Fruit fly (Drosophila melanogaster): ENCODE results near the gene Dhfr.

Dhfr gene

DNA sequence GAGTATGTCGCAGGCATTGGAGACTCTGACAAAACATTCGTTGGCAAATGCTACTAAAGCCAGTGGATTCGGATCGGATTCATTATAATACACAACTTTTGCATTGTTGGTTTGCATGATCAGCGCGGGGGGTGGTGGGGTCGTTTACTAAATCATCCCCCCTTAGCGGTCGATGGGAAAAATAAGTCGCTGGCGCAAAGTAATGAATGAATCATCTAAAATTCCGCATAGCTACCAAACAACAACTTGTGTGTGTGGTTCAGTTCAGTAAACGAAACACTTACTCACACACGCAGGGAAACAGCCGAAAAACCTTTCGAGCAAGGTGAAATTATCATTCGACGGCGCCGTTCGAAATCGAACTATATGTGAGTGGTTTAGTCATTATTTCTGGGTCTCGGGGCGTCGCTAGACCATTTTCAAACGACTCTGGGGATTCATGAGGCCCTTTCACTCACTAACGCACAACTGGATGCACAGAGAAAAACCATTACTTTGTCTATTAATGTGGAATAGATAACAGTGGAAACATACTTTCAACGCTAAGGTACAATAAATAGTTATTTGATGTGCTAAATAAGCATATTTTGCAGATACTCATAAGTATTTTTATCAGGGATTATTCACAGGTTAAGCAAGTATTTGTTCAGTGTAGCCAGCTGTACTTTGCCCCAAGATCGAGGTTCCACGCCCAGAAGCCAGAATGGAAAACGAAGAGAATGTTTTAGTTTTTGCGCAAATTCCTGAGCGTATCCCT is 32.4 kb upstream of the Dhfr start (continued):
- TF ChIP-seq CG33213 (GFP tag; optimal IDR thresholded peaks at IDR 0.05) (peak; percentile 38), CG13624 (GFP tag; optimal IDR thresholded peaks at IDR 0.05) (peak; percentile 17), caup (GFP tag; optimal IDR thresholded peaks at IDR 0.05; ENCODE audit: severe bottlenecking) (peak; percentile 41), CG14441 (GFP tag; IDR thresholded peaks at IDR 0.05) (peak; percentile 76), Gug (GFP tag; IDR thresholded peaks at IDR 0.05) (peak; percentile 77)

dm6 chr3R:16449187-16449973 is 31.6 kb upstream of the Dhfr start:
- peak; percentile 74 for TF ChIP-seq gro (GFP tag; optimal IDR thresholded peaks at IDR 0.05)
- TF ChIP-seq salm (tag; optimal IDR thresholded peaks at IDR 0.05), result peak; percentile 85
- TF ChIP-seq fu2 (GFP tag; optimal IDR thresholded peaks at IDR 0.05), result peak; percentile 76
- peak; percentile 72 for TF ChIP-seq CG13775 (GFP tag; optimal IDR thresholded peaks at IDR 0.05)
- TF ChIP-seq gcm2 (GFP tag; optimal IDR thresholded peaks at IDR 0.05), result peak; percentile 6
- TF ChIP-seq hbn (GFP tag; IDR thresholded peaks at IDR 0.05; ENCODE audit: partially characterized antibody), result no peak
- peak; percentile 82 for TF ChIP-seq CG16813 (GFP tag; IDR thresholded peaks at IDR 0.05; ENCODE audit: partially characterized antibody)
- peak; percentile 97 for TF ChIP-seq vvl (GFP tag; IDR thresholded peaks at IDR 0.05)
- TF ChIP-seq CG12299 (tag; optimal IDR thresholded peaks at IDR 0.05), result peak; percentile 83
- peak; percentile 50 for TF ChIP-seq Bteb2 (GFP tag; optimal IDR thresholded peaks at IDR 0.05)
- TF ChIP-seq CG11085 (GFP tag; IDR thresholded peaks at IDR 0.05), result peak; percentile 88
- peak; percentile 87 for TF ChIP-seq CG9215 (GFP tag; IDR thresholded peaks at IDR 0.05)
- peak; percentile 96 for TF ChIP-seq CG17328 (GFP tag; IDR thresholded peaks at IDR 0.05)
- peak; percentile 85 for TF ChIP-seq ab (GFP tag; optimal IDR thresholded peaks at IDR 0.05)
- no peak for TF ChIP-seq tio (GFP tag; optimal IDR thresholded peaks at IDR 0.05)
- TF ChIP-seq CG9609 (GFP tag; optimal IDR thresholded peaks at IDR 0.05), result peak; percentile 93
- peak; percentile 79 for TF ChIP-seq CG11695 (GFP tag; IDR thresholded peaks at IDR 0.05)
- TF ChIP-seq croc (GFP tag; conservative IDR thresholded peaks at IDR 0.05), result peak; percentile 97
- no peak for TF ChIP-seq fru (optimal IDR thresholded peaks at IDR 0.05)
- peak; percentile 82 for TF ChIP-seq HmgD (GFP tag; optimal IDR thresholded peaks at IDR 0.05)
- peak; percentile 96 for TF ChIP-seq phol (tag; optimal IDR thresholded peaks at IDR 0.05)
- TF ChIP-seq lbe (GFP tag; optimal IDR thresholded peaks at IDR 0.05), result no peak
- TF ChIP-seq CG3847 (GFP tag; IDR thresholded peaks at IDR 0.05), result peak; percentile 79
- peak; percentile 96 for TF ChIP-seq dmrt11E (tag; optimal IDR thresholded peaks at IDR 0.05)
- TF ChIP-seq Ravus (GFP tag; IDR thresholded peaks at IDR 0.05), result peak; percentile 78
- TF ChIP-seq bcd (GFP tag; optimal IDR thresholded peaks at IDR 0.05), result peak; percentile 85
- TF ChIP-seq Drgx (GFP tag; IDR thresholded peaks at IDR 0.05), result peak; percentile 99
- peak; percentile 92 for TF ChIP-seq CG17802 (tag; optimal IDR thresholded peaks at IDR 0.05)
- TF ChIP-seq CG6683 (GFP tag; optimal IDR thresholded peaks at IDR 0.05), result peak; percentile 49
- TF ChIP-seq ato (GFP tag; IDR thresholded peaks at IDR 0.05; ENCODE audit: partially characterized antibody), result no peak
- peak; percentile 88 for TF ChIP-seq onecut (GFP tag; IDR thresholded peaks at IDR 0.05)
- TF ChIP-seq jumu (GFP tag; optimal IDR thresholded peaks at IDR 0.05), result peak; percentile 95
- TF ChIP-seq danr (GFP tag; IDR thresholded peaks at IDR 0.05), result 0 out of 2 replicates have a peak, but pooled peaks have one; percentile 65
- 0 out of 3 replicates have a peak, but pooled peaks have one; percentile 34 for TF ChIP-seq zen2 (GFP tag; IDR thresholded peaks at IDR 0.05; ENCODE audit: partially characterized antibody)
- TF ChIP-seq CG4854 (GFP tag; optimal IDR thresholded peaks at IDR 0.05), result peak; percentile 78
- peak; percentile 97 for TF ChIP-seq Sox102F (GFP tag; optimal IDR thresholded peaks at IDR 0.05)
- TF ChIP-seq Ssrp (tag; optimal IDR thresholded peaks at IDR 0.05), result peak; percentile 97
- no peak for TF ChIP-seq mld (GFP tag; IDR thresholded peaks at IDR 0.05; ENCODE audit: partially characterized antibody)
- TF ChIP-seq nerfin-1 (tag; optimal IDR thresholded peaks at IDR 0.05), result peak; percentile 97
- TF ChIP-seq gsb-n (tag; optimal IDR thresholded peaks at IDR 0.05), result peak; percentile 93
- TF ChIP-seq CG13123 (GFP tag; optimal IDR thresholded peaks at IDR 0.05), result peak; percentile 66
